Fruit fly (Drosophila melanogaster): ENCODE measurements around the gene CG13070.

CG13070 gene

dm6 chr3L:16263043-16263442 is at the start of gene CG13070:
TSS of gene CG13070 (plus strand) at chr3L:16263343.
- TF ChIP-seq psq (optimal IDR thresholded peaks at IDR 0.05) (no peak), Sin3A (optimal IDR thresholded peaks at IDR 0.05) (no peak), insv (optimal IDR thresholded peaks at IDR 0.05) (no peak), h (optimal IDR thresholded peaks at IDR 0.05) (no peak), ttk (optimal IDR thresholded peaks at IDR 0.05) (no peak), Myc (optimal IDR thresholded peaks at IDR 0.05) (no peak)

DNA sequence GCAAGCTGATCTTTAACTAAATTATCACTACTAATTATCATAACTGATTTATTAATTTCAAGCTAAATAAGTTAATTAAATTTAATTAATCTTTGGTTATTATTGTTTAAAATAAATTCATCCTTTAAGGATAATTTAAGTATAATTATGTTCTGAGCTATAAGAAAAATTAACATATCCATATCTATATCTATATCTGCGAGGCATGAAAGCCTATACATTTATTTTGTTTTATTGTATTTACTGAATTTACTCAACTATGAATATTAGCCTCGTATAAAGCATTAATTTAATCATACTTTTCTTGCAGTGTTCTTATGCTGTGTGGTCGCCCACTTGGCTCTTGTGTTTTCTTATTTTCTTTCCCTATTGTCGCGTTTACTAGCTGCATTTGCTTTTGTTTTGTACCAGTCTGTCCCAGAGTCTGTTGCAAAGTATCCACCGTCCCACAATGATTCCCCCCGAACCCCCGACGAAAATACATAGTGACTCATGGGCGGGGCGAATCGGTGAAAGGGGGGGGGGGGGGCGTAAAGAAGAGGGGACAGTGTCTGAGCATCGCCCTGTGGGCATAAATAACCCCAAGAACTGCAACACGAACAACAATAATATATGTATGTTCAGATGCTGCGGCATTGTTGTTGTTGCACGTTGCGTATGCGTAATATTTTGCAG is 48.5 kb upstream of the CG13070 start:
- TF ChIP-seq psq (optimal IDR thresholded peaks at IDR 0.05), result no peak
- TF ChIP-seq Sin3A (optimal IDR thresholded peaks at IDR 0.05), result no peak
- no peak for TF ChIP-seq h (optimal IDR thresholded peaks at IDR 0.05)
- no peak for TF ChIP-seq insv (optimal IDR thresholded peaks at IDR 0.05)
- no peak for TF ChIP-seq Myc (optimal IDR thresholded peaks at IDR 0.05)
- no peak for TF ChIP-seq ttk (optimal IDR thresholded peaks at IDR 0.05)

- TF ChIP-seq ttk (optimal IDR thresholded peaks at IDR 0.05), result no peak
- TF ChIP-seq Sin3A (optimal IDR thresholded peaks at IDR 0.05), result no peak
- no peak for TF ChIP-seq Myc (optimal IDR thresholded peaks at IDR 0.05)
- TF ChIP-seq h (optimal IDR thresholded peaks at IDR 0.05), result no peak
- TF ChIP-seq psq (optimal IDR thresholded peaks at IDR 0.05), result no peak
- no peak for TF ChIP-seq insv (optimal IDR thresholded peaks at IDR 0.05)
Observed at dm6 chr3L:16215411-16215810, 47.7 kb upstream of the CG13070 start.

dm6 chr3L:16215816-16216215 is 47.3 kb upstream of the CG13070 start:
- TF ChIP-seq Myc (optimal IDR thresholded peaks at IDR 0.05) (no peak), Sin3A (optimal IDR thresholded peaks at IDR 0.05) (no peak), insv (optimal IDR thresholded peaks at IDR 0.05) (no peak), ttk (optimal IDR thresholded peaks at IDR 0.05) (no peak), psq (optimal IDR thresholded peaks at IDR 0.05) (no peak), h (optimal IDR thresholded peaks at IDR 0.05) (no peak)

- TF ChIP-seq insv (optimal IDR thresholded peaks at IDR 0.05), result no peak
- no peak for TF ChIP-seq Myc (optimal IDR thresholded peaks at IDR 0.05)
- no peak for TF ChIP-seq Sin3A (optimal IDR thresholded peaks at IDR 0.05)
- no peak for TF ChIP-seq ttk (optimal IDR thresholded peaks at IDR 0.05)
- no peak for TF ChIP-seq psq (optimal IDR thresholded peaks at IDR 0.05)
- no peak for TF ChIP-seq h (optimal IDR thresholded peaks at IDR 0.05)
Observed at dm6 chr3L:16217203-16217602, 45.9 kb upstream of the CG13070 start, which contains the start of gene CG13073. TSS of gene CG13073 (minus strand) at chr3L:16217303.

DNA sequence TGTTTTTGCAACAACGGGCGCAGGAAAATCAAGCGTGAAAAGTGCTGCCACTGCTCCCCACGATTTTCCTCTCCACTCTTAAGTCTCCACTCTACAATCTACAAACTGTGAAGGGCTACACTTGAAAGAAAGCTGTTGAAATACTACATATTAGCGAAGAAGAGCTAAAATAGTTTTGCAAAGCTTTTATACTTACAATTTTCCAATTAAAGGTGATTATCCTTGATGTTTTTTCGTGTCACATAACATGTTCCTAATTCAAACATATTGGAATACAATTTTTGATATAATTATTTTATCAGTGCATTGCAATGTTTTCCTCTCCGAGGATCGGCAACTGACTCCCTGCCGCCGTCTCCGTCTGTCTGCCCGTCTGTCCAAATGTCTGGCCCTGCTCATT is 45.2 kb upstream of the CG13070 start:
- no peak for TF ChIP-seq ttk (optimal IDR thresholded peaks at IDR 0.05)
- TF ChIP-seq h (optimal IDR thresholded peaks at IDR 0.05), result no peak
- TF ChIP-seq Sin3A (optimal IDR thresholded peaks at IDR 0.05), result no peak
- no peak for TF ChIP-seq Myc (optimal IDR thresholded peaks at IDR 0.05)
- no peak for TF ChIP-seq psq (optimal IDR thresholded peaks at IDR 0.05)
- no peak for TF ChIP-seq insv (optimal IDR thresholded peaks at IDR 0.05)

- TF ChIP-seq ttk (optimal IDR thresholded peaks at IDR 0.05) (no peak), insv (optimal IDR thresholded peaks at IDR 0.05) (no peak), Myc (optimal IDR thresholded peaks at IDR 0.05) (no peak), Sin3A (optimal IDR thresholded peaks at IDR 0.05) (no peak), psq (optimal IDR thresholded peaks at IDR 0.05) (no peak), h (optimal IDR thresholded peaks at IDR 0.05) (no peak)
Observed at dm6 chr3L:16221278-16221677, 41.9 kb upstream of the CG13070 start.

dm6 chr3L:16221800-16222199 is 41.3 kb upstream of the CG13070 start:
- TF ChIP-seq ttk (optimal IDR thresholded peaks at IDR 0.05) (no peak), Myc (optimal IDR thresholded peaks at IDR 0.05) (no peak), h (optimal IDR thresholded peaks at IDR 0.05) (no peak)

DNA sequence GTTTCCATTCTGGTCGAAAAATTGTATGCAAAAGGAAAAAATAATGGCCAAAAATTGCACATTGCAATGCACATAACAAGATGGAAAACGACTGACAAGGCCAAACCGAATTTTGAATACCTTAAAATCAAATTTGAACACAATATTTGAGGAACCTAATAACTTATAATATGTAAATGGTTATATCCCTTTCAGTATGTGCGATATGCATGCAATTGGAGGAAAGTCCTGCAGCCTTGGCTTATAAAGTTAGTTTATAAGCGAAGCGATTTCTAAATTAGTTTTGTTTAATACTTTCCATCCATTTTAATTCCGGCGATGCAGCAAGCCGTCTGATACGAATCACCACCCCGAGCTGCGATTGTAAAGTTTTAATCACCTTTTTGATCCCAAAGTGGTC is 38.0 kb upstream of the CG13070 start:
- TF ChIP-seq Myc (optimal IDR thresholded peaks at IDR 0.05), result no peak
- TF ChIP-seq Sin3A (optimal IDR thresholded peaks at IDR 0.05), result no peak
- no peak for TF ChIP-seq ttk (optimal IDR thresholded peaks at IDR 0.05)
- TF ChIP-seq h (optimal IDR thresholded peaks at IDR 0.05), result no peak
- TF ChIP-seq psq (optimal IDR thresholded peaks at IDR 0.05), result no peak
- TF ChIP-seq insv (optimal IDR thresholded peaks at IDR 0.05), result no peak

DNA sequence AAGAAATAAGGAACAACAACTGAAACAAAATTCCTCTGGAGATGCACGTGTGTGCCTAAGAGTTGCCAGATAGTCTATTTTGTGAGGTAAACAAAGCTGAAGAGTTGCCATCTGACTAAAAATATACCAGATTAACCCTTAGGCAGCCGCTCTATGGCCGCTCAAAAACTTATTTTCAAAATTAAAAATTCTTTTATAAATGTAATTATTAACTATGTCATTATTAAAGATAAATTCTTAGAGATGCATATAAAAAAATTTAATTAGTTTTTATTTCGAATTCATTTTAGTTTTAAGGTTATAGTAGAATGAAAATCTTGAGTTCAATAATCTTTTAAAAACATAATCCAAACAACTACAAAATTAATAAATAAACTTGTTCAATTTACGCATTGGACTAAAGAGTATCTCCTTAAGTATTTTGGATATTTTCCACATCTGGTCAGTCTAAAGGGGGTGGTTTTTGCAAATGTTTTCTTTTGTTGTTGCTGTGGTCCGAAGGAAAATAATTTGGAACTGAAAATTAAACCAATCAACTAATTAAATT is 34.4 kb upstream of the CG13070 start, which contains the start of gene Tmx3:
TSS of gene Tmx3 (plus strand) at position 442 of the 547 bp plus-strand sequence.
- TF ChIP-seq Myc (optimal IDR thresholded peaks at IDR 0.05) (no peak), ttk (optimal IDR thresholded peaks at IDR 0.05) (no peak), psq (optimal IDR thresholded peaks at IDR 0.05) (no peak), h (optimal IDR thresholded peaks at IDR 0.05) (no peak), insv (optimal IDR thresholded peaks at IDR 0.05) (no peak), Sin3A (optimal IDR thresholded peaks at IDR 0.05) (no peak)

dm6 chr3L:16231857-16232256 is 31.3 kb upstream of the CG13070 start, which contains the start of the genes PDCD-5 and MED10:
TSS of gene PDCD-5 (minus strand) at chr3L:16232038.
TSS of gene MED10 (plus strand) at chr3L:16232084.
- TF ChIP-seq psq (optimal IDR thresholded peaks at IDR 0.05), result no peak
- TF ChIP-seq Myc (optimal IDR thresholded peaks at IDR 0.05), result no peak
- TF ChIP-seq h (optimal IDR thresholded peaks at IDR 0.05), result no peak
- TF ChIP-seq insv (optimal IDR thresholded peaks at IDR 0.05), result no peak
- TF ChIP-seq Sin3A (optimal IDR thresholded peaks at IDR 0.05), result no peak
- TF ChIP-seq ttk (optimal IDR thresholded peaks at IDR 0.05), result no peak

DNA sequence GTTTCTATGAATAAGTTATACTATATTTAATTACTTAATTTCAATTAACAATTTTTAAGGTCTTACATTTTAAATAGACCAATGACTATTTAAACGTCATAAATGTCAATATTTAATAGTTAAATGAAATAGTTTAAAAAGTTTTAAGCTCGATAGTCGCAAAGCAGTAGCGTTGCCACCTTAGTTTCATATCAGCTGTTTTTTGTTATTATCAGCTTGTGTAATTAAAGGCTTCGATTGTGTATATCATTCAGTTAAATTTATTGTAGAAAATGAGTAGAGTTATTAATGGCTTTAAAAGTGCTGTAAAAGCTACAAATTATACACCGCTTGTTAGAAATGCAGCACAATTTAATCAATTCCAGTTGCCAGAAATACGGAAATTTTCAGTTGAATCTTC is 30.2 kb upstream of the CG13070 start, which contains the start of gene Hsc20:
TSS of gene Hsc20 (plus strand) at position 204 of the 400 bp plus-strand sequence.
- no peak for TF ChIP-seq h (optimal IDR thresholded peaks at IDR 0.05)
- TF ChIP-seq psq (optimal IDR thresholded peaks at IDR 0.05), result no peak
- TF ChIP-seq Myc (optimal IDR thresholded peaks at IDR 0.05), result no peak
- TF ChIP-seq ttk (optimal IDR thresholded peaks at IDR 0.05), result no peak
- no peak for TF ChIP-seq insv (optimal IDR thresholded peaks at IDR 0.05)

All from Kc167 (cell line).